Worm (Caenorhabditis elegans) whole organism, L2 larva: Measurements from ENCODE around the gene M03B6.3.
A peak's percentile ranks its signal among the peaks of the same experiment; 100 is the strongest.

Experiments used
- C34F6.9 ChIP-seq: fragments of 150-350 bp; optimal IDR thresholded peaks from 2 replicates; lab custom pipeline; 2014; ENCODE audit warnings: missing biosample characterization, missing genetic modification characterization
- Y55F3AM.14 ChIP-seq: fragments of 200-800 bp; sonication (Bioruptor generic); optimal IDR thresholded peaks from 2 replicates; lab custom pipeline; 2018; ENCODE audit warnings: mild to moderate bottlenecking, missing genetic modification characterization, missing compliant biosample characterization
- ZK546.5 ChIP-seq: sonication (generic microtip); optimal IDR thresholded peaks from 2 replicates; lab custom pipeline; 2017; ENCODE audit warnings: missing biosample characterization, missing genetic modification characterization
- ama-1 ChIP-seq: fragments of 150-350 bp; optimal IDR thresholded peaks from 2 replicates; lab custom pipeline; 2018; ENCODE audit warnings: inconsistent platforms
- blmp-1 ChIP-seq: sonication (generic microtip); optimal IDR thresholded peaks from 2 replicates; lab custom pipeline; 2017; ENCODE audit warnings: missing genetic modification characterization, mild to moderate bottlenecking, missing compliant biosample characterization, antibody characterized with exemption, moderate library complexity; ENCODE audit not compliant: insufficient read depth
- ceh-16 ChIP-seq: fragments of 150-350 bp; optimal IDR thresholded peaks from 2 replicates; lab custom pipeline; 2014; ENCODE audit warnings: missing biosample characterization, missing genetic modification characterization
- ceh-82 ChIP-seq: fragments of 150-350 bp; optimal IDR thresholded peaks from 2 replicates; lab custom pipeline; 2014; ENCODE audit warnings: missing biosample characterization, missing genetic modification characterization
- crh-2 ChIP-seq: sonication (generic microtip); optimal IDR thresholded peaks from 2 replicates; lab custom pipeline; 2017; ENCODE audit warnings: missing biosample characterization, missing genetic modification characterization
- egl-27 ChIP-seq: sonication (generic microtip); optimal IDR thresholded peaks from 3 replicates; lab custom pipeline; 2017; ENCODE audit warnings: missing biosample characterization, missing genetic modification reagents, missing genetic modification characterization
- elt-1 ChIP-seq: fragments of 150-350 bp; optimal IDR thresholded peaks from 2 replicates; lab custom pipeline; 2014; ENCODE audit warnings: missing biosample characterization, missing genetic modification characterization
- elt-3 ChIP-seq: sonication (generic microtip); optimal IDR thresholded peaks from 2 replicates; lab custom pipeline; 2017; ENCODE audit warnings: missing biosample characterization, missing genetic modification characterization
- gmeb-1 ChIP-seq: fragments of 150-350 bp; optimal IDR thresholded peaks from 2 replicates; lab custom pipeline; 2014; ENCODE audit warnings: missing biosample characterization, missing genetic modification characterization
- lin-11 ChIP-seq: fragments of 150-350 bp; sonication (generic microtip); optimal IDR thresholded peaks from 2 replicates; lab custom pipeline; 2014; ENCODE audit warnings: missing biosample characterization, missing genetic modification characterization, inconsistent platforms, mixed read lengths
- lsy-2 ChIP-seq, 2 experiments: fragments of 150-350 bp in 1 of 2; sonication (generic microtip) in 1 of 2; optimal IDR thresholded peaks; 2 replicates each; lab custom pipeline; 2014 to 2017; ENCODE audit warnings: missing biosample characterization in 2 of 2, missing genetic modification characterization in 2 of 2
- mab-5 ChIP-seq: fragments of 150-350 bp; optimal IDR thresholded peaks from 2 replicates; lab custom pipeline; 2014; ENCODE audit warnings: missing biosample characterization, missing genetic modification characterization
- mbf-1 ChIP-seq: sonication (generic microtip); optimal IDR thresholded peaks from 2 replicates; lab custom pipeline; 2017; ENCODE audit warnings: missing biosample characterization, missing genetic modification characterization
- nhr-11 ChIP-seq: fragments of 150-350 bp; optimal IDR thresholded peaks from 2 replicates; lab custom pipeline; 2014; ENCODE audit warnings: missing biosample characterization, missing genetic modification characterization
- nhr-129 ChIP-seq: fragments of 150-350 bp; optimal IDR thresholded peaks from 2 replicates; lab custom pipeline; 2014; ENCODE audit warnings: missing biosample characterization, missing genetic modification characterization
- nhr-21 ChIP-seq: fragments of 150-350 bp; optimal IDR thresholded peaks from 2 replicates; lab custom pipeline; 2014; ENCODE audit warnings: missing biosample characterization, missing genetic modification characterization
- nhr-23 ChIP-seq: fragments of 150-350 bp; optimal IDR thresholded peaks from 2 replicates; lab custom pipeline; 2014; ENCODE audit warnings: missing biosample characterization, missing genetic modification reagents, missing genetic modification characterization
- nhr-25 ChIP-seq: fragments of 150-350 bp; sonication (generic microtip); optimal IDR thresholded peaks from 3 replicates; lab custom pipeline; 2014; ENCODE audit warnings: missing biosample characterization, missing genetic modification characterization
- nhr-77 ChIP-seq: fragments of 150-350 bp; optimal IDR thresholded peaks from 2 replicates; lab custom pipeline; 2014; ENCODE audit warnings: missing biosample characterization, missing genetic modification characterization
- skn-1 ChIP-seq: sonication (generic microtip); optimal IDR thresholded peaks from 2 replicates; lab custom pipeline; 2017; ENCODE audit warnings: missing biosample characterization, missing genetic modification characterization
- sma-3 ChIP-seq: sonication (generic microtip); optimal IDR thresholded peaks from 2 replicates; lab custom pipeline; 2016; ENCODE audit warnings: missing genetic modification reagents, missing genetic modification characterization, missing compliant biosample characterization
- sma-9 ChIP-seq, 2 experiments: fragments of 150-350 bp in 1 of 2; sonication (generic microtip) in 1 of 2; optimal IDR thresholded peaks; 2 replicates each; lab custom pipeline; 2014 to 2016; ENCODE audit warnings: missing genetic modification characterization in 2 of 2, mild to moderate bottlenecking in 1 of 2, missing biosample characterization in 1 of 2, missing compliant biosample characterization in 1 of 2, missing genetic modification reagents in 1 of 2, moderate library complexity in 1 of 2
- snpc-4 ChIP-seq: fragments of 150-350 bp; optimal IDR thresholded peaks from 2 replicates; lab custom pipeline; 2014; ENCODE audit warnings: missing biosample characterization, missing genetic modification characterization
- unc-39 ChIP-seq: fragments of 150-350 bp; optimal IDR thresholded peaks from 2 replicates; lab custom pipeline; 2014; ENCODE audit warnings: missing biosample characterization, missing genetic modification characterization
- unc-55 ChIP-seq: fragments of 150-350 bp; sonication (generic microtip); optimal IDR thresholded peaks from 3 replicates; lab custom pipeline; 2014; ENCODE audit warnings: missing biosample characterization, missing genetic modification reagents, missing genetic modification characterization
- unc-62 ChIP-seq: fragments of 150-350 bp; optimal IDR thresholded peaks from 2 replicates; lab custom pipeline; 2014; ENCODE audit warnings: missing biosample characterization, missing genetic modification reagents, missing genetic modification characterization
- zag-1 ChIP-seq: fragments of 150-350 bp; optimal IDR thresholded peaks from 2 replicates; lab custom pipeline; 2014; ENCODE audit warnings: missing biosample characterization, missing genetic modification characterization
- ztf-1 ChIP-seq: fragments of 200-800 bp; sonication (Bioruptor generic); conservative IDR thresholded peaks from 2 replicates; pipeline ENCODE4 v1.3.6; 2022; ENCODE audit warnings: missing genetic modification characterization, missing compliant biosample characterization
- ztf-11 ChIP-seq: sonication (generic microtip); optimal IDR thresholded peaks from 2 replicates; lab custom pipeline; 2017; ENCODE audit warnings: missing biosample characterization, missing genetic modification characterization
- ztf-4 ChIP-seq: fragments of 150-350 bp; optimal IDR thresholded peaks from 2 replicates; lab custom pipeline; 2014; ENCODE audit warnings: missing biosample characterization, missing genetic modification characterization

The M03B6.3 gene

DNA sequence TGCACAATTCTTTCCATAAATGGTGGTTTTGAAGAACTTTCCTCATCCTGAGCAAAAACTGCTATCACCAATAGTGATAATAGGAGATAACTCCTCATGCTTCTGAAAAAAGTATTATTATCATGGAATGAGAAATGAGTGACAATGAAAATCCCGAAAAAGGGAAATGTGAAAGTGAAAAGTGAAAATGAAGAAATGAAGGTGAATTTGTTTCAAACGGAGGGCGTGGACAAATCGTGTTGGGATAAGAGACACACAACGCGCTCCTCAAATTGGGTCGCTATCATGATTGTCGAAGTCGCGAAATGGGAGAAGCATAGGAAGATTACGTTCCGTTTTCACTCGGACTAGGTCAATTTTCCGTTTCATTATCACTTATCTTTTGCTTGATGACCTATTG lies at the start of gene M03B6.3:
Gene M03B6.3, minus strand, starts transcription at position 102 of the 400 bp plus-strand sequence.
- TF ChIP-seq lin-11 (tag; lab: Kevin White, UChicago) (no peak), ZK546.5 (tag; lab: Kevin White, UChicago) (no peak), blmp-1 (tag; lab: Kevin White, UChicago) (peak; percentile 6), sma-9 (GFP tag; optimal IDR thresholded peaks at IDR 0.05; lab: Kevin White, UChicago) (no peak), sma-9 (tag; optimal IDR thresholded peaks at IDR 0.05; lab: Kevin White, UChicago) (no peak)

ce11 chrX:13913641-13914040 lies 49.5 kb upstream of the M03B6.3 start:
- TF ChIP-seq lsy-2 (tag; optimal IDR thresholded peaks at IDR 0.05; lab: Kevin White, UChicago): peak in 1 of 2 experiments; percentile 25
- peak; percentile 62 for TF ChIP-seq lin-11 (tag; lab: Kevin White, UChicago)
- TF ChIP-seq zag-1: no peak
- TF ChIP-seq ztf-1 (GFP tag; lab: Robert Waterston, UW): no peak

ce11 chrX:13909850-13910249 lies 45.8 kb upstream of the M03B6.3 start, which contains the start of gene Y26E6A.3:
Y26E6A.3 (minus strand) TSS chrX:13909950.
- TF ChIP-seq C34F6.9 (tag; lab: Kevin White, UChicago) (no peak), nhr-129 (no peak), unc-62 (GFP tag; lab: Kevin White, UChicago) (no peak), nhr-21 (no peak), egl-27 (no peak), ZK546.5 (tag; lab: Kevin White, UChicago) (no peak)

ce11 chrX:13903769-13904168 lies 39.7 kb upstream of the M03B6.3 start:
- TF ChIP-seq nhr-25 (tag; lab: Kevin White, UChicago) (no peak), elt-1 (no peak), snpc-4 (tag; lab: Kevin White, UChicago) (no peak), Y55F3AM.14 (GFP tag; lab: Kevin White, UChicago) (no peak), C34F6.9 (tag; lab: Kevin White, UChicago) (no peak), unc-39 (tag; lab: Kevin White, UChicago) (no peak), unc-55 (no peak), sma-9 (GFP tag; optimal IDR thresholded peaks at IDR 0.05; lab: Kevin White, UChicago) (no peak), sma-9 (tag; optimal IDR thresholded peaks at IDR 0.05; lab: Kevin White, UChicago) (no peak), nhr-21 (no peak), ztf-11 (tag; lab: Kevin White, UChicago) (no peak), egl-27 (no peak), zag-1 (no peak), sma-3 (GFP tag; lab: Kevin White, UChicago) (no peak), ZK546.5 (tag; lab: Kevin White, UChicago) (no peak), ama-1 (lab: Kevin White, UChicago) (no peak), nhr-77 (tag; lab: Kevin White, UChicago) (no peak), crh-2 (no peak)

- TF ChIP-seq gmeb-1 (tag; lab: Kevin White, UChicago): no peak
- no peak for TF ChIP-seq mab-5 (tag; lab: Kevin White, UChicago)
- TF ChIP-seq ceh-16 (tag; lab: Kevin White, UChicago): no peak
- no peak for TF ChIP-seq sma-3 (GFP tag; lab: Kevin White, UChicago)
- no peak for TF ChIP-seq ama-1 (lab: Kevin White, UChicago)
- no peak for TF ChIP-seq lsy-2 (tag; optimal IDR thresholded peaks at IDR 0.05; lab: Kevin White, UChicago)
- TF ChIP-seq zag-1: no peak
- no peak for TF ChIP-seq elt-1
- TF ChIP-seq egl-27: no peak
- TF ChIP-seq nhr-23: no peak
- no peak for TF ChIP-seq ZK546.5 (tag; lab: Kevin White, UChicago)
- no peak for TF ChIP-seq nhr-25 (tag; lab: Kevin White, UChicago)
- TF ChIP-seq ceh-82 (tag; lab: Kevin White, UChicago): no peak
- TF ChIP-seq skn-1 (tag; lab: Kevin White, UChicago): no peak
- TF ChIP-seq unc-55: no peak
- no peak for TF ChIP-seq mbf-1 (tag; lab: Kevin White, UChicago)
- no peak for TF ChIP-seq ztf-4 (tag; lab: Kevin White, UChicago)
- TF ChIP-seq nhr-11 (tag; lab: Kevin White, UChicago): no peak
- TF ChIP-seq elt-3 (tag; lab: Kevin White, UChicago): no peak
Observed at ce11 chrX:13903328-13903727, 39.2 kb upstream of the M03B6.3 start, which contains the start of gene sra-39. sra-39 (minus strand) TSS chrX:13903428.
